Fruit fly (Drosophila melanogaster) Kc167 (cell line): ENCODE measurements around the gene Ir94d.

Experiments
- Myc ChIP-seq: fragments of >200 bp; optimal IDR thresholded peaks from 2 replicates; lab custom pipeline; 2017; ENCODE audit warnings: missing external identifiers
- Sin3A ChIP-seq: fragments of >200 bp; optimal IDR thresholded peaks from 2 replicates; lab custom pipeline; 2018; ENCODE audit warnings: missing external identifiers
- h ChIP-seq: fragments of >200 bp; optimal IDR thresholded peaks from 3 replicates; lab custom pipeline; 2018; ENCODE audit warnings: missing external identifiers
- insv ChIP-seq: fragments of >200 bp; optimal IDR thresholded peaks from 3 replicates; lab custom pipeline; 2018; ENCODE audit warnings: missing external identifiers
- psq ChIP-seq: fragments of >200 bp; optimal IDR thresholded peaks from 2 replicates; lab custom pipeline; 2017; ENCODE audit warnings: missing external identifiers
- ttk ChIP-seq: sonication (Bioruptor generic); optimal IDR thresholded peaks from 2 replicates; lab custom pipeline; 2017; ENCODE audit warnings: missing external identifiers

The Ir94d gene

DNA sequence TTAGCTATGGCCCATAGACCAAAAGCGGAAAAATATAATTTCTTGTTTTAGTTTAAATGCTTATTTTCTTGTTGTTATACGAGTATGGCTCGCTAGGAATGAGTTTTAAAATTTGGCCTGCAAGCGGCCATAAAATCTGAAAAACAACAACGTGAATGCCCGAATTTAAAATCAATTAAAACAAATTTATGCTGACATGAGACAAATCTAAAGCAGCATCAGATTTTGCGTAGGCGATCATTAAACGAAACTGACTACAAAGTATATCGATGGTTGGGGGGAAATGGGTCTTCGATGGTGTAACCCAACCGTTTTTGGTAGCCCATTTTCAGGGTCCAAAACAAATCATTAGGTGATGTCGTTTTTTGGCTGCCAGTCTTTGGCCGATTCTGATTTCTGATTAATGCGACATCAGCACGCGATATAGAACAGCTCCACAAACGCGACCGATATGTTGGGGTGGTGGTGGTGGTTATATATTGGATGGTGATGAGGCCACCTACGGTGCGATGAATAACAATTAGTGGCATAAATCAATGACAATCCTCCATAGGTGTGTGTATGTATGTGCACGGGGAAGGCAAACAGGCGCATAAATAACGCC lies 35.7 kb downstream of the Ir94d start:
- TF ChIP-seq Sin3A (lab: Kevin White, UChicago) (no peak), h (lab: Kevin White, UChicago) (no peak), ttk (lab: Kevin White, UChicago) (no peak), Myc (lab: Kevin White, UChicago) (no peak), insv (lab: Kevin White, UChicago) (no peak), psq (lab: Kevin White, UChicago) (no peak)

DNA sequence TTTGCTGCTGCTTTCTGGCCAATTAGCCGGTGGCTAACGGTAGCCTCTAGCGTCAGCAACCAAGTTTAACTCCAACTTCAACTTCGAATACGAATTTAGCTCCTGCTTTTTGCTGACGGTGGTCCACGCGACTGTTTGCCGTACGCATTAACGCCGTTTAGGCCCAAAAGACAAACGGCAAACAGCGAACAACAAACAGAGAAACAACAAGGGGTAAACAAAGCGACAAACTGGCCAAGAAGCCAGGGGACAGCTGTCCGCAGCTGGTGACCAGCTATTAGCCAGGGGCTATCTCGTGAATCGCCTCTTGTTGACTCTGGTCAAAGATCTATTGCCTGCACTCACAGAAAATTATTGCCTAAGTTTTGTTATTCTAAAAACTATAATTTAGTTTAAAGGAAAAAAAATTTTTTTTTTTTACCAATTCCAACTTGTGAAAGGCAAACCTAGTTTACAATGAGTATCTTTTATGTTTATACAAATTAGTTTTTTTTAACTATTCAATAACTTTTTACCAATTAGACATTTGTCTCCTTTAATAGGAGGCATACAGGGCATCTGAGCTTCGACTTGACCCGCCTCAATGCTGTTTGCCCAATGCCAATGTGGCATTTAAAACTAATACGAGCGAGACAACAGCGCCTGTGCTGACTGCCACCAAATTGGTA lies 42.8 kb downstream of the Ir94d start:
- TF ChIP-seq Myc (lab: Kevin White, UChicago) = no peak
- TF ChIP-seq insv (lab: Kevin White, UChicago) = no peak
- TF ChIP-seq Sin3A (lab: Kevin White, UChicago) = no peak
- TF ChIP-seq psq (lab: Kevin White, UChicago) = no peak
- no peak for TF ChIP-seq ttk (lab: Kevin White, UChicago)
